Fruit fly (Drosophila melanogaster): ENCODE measurements around the gene CG33203.

Gene CG33203

dm6 chr3R:28848693-28849470, 38.6 kb downstream of the CG33203 start:
- no peak for TF ChIP-seq CG13204 (GFP tag; optimal IDR thresholded peaks at IDR 0.05)
- no peak for TF ChIP-seq CG32121 (GFP tag; IDR thresholded peaks at IDR 0.05)
- no peak for TF ChIP-seq rn (GFP tag; IDR thresholded peaks at IDR 0.05)
- TF ChIP-seq CG4496 (GFP tag; IDR thresholded peaks at IDR 0.05) = no peak
- TF ChIP-seq Pif1A (GFP tag; optimal IDR thresholded peaks at IDR 0.05) = no peak
- TF ChIP-seq fd96Ca (GFP tag; IDR thresholded peaks at IDR 0.05) = no peak
- TF ChIP-seq CG14655 (GFP tag; optimal IDR thresholded peaks at IDR 0.05) = no peak
- no peak for TF ChIP-seq CG10348 (GFP tag; IDR thresholded peaks at IDR 0.05)
- no peak for TF ChIP-seq CG12605 (GFP tag; IDR thresholded peaks at IDR 0.05)

dm6 chr3R:28847547-28848316, 39.8 kb downstream of the CG33203 start:
- TF ChIP-seq D1 (tag; optimal IDR thresholded peaks at IDR 0.05) (peak; percentile 14), CG15710 (tag; optimal IDR thresholded peaks at IDR 0.05) (peak; percentile 66), rn (GFP tag; IDR thresholded peaks at IDR 0.05) (no peak), Ets98B (GFP tag; IDR thresholded peaks at IDR 0.05) (no peak), CG12605 (GFP tag; IDR thresholded peaks at IDR 0.05) (no peak), CG17806 (tag; optimal IDR thresholded peaks at IDR 0.05) (peak; percentile 53), CG13204 (GFP tag; optimal IDR thresholded peaks at IDR 0.05) (no peak), CG14655 (GFP tag; optimal IDR thresholded peaks at IDR 0.05) (peak; percentile 53), Pif1A (GFP tag; optimal IDR thresholded peaks at IDR 0.05) (peak; percentile 18), fd96Ca (GFP tag; IDR thresholded peaks at IDR 0.05) (no peak), gl (tag; optimal IDR thresholded peaks at IDR 0.05) (no peak), CG8159 (tag; optimal IDR thresholded peaks at IDR 0.05) (peak; percentile 80), CG34367 (tag; optimal IDR thresholded peaks at IDR 0.05) (peak; percentile 27), CG9948 (tag; optimal IDR thresholded peaks at IDR 0.05) (peak; percentile 49), Snoo (tag; optimal IDR thresholded peaks at IDR 0.05) (peak; percentile 41), CG4496 (GFP tag; IDR thresholded peaks at IDR 0.05) (no peak), CG10348 (GFP tag; IDR thresholded peaks at IDR 0.05) (no peak), CG8301 (tag; optimal IDR thresholded peaks at IDR 0.05) (peak; percentile 11), CG32121 (GFP tag; IDR thresholded peaks at IDR 0.05) (no peak), Pif1B (GFP tag; optimal IDR thresholded peaks at IDR 0.05) (peak; percentile 14), EcR (GFP tag; optimal IDR thresholded peaks at IDR 0.05) (peak; percentile 88)

dm6 chr3R:28846877-28847529, 40.5 kb downstream of the CG33203 start:
- TF ChIP-seq CG8301 (tag; optimal IDR thresholded peaks at IDR 0.05) (peak; percentile 73), Pif1A (GFP tag; optimal IDR thresholded peaks at IDR 0.05) (peak; percentile 65), EcR (GFP tag; optimal IDR thresholded peaks at IDR 0.05) (peak; percentile 64), CG15710 (tag; optimal IDR thresholded peaks at IDR 0.05) (peak; percentile 76), CG8159 (tag; optimal IDR thresholded peaks at IDR 0.05) (peak; percentile 85), rn (GFP tag; IDR thresholded peaks at IDR 0.05) (peak; percentile 29; the same call in 1 of the 2 replicates), fd96Ca (GFP tag; IDR thresholded peaks at IDR 0.05) (peak; percentile 78), D1 (tag; optimal IDR thresholded peaks at IDR 0.05) (peak; percentile 15), CG32121 (GFP tag; IDR thresholded peaks at IDR 0.05) (no peak; the same call in 1 of the 2 replicates), CG4496 (GFP tag; IDR thresholded peaks at IDR 0.05) (peak; percentile 77; the same call in 2 of the 3 replicates), Ets98B (GFP tag; IDR thresholded peaks at IDR 0.05) (peak; percentile 38; the same call in 1 of the 2 replicates), Pif1B (GFP tag; optimal IDR thresholded peaks at IDR 0.05) (peak; percentile 74), CG10348 (GFP tag; IDR thresholded peaks at IDR 0.05) (peak; percentile 41; the same call in 1 of the 2 replicates), CG13204 (GFP tag; optimal IDR thresholded peaks at IDR 0.05) (peak; percentile 80), CG9948 (tag; optimal IDR thresholded peaks at IDR 0.05) (peak; percentile 68), CG12605 (GFP tag; IDR thresholded peaks at IDR 0.05) (peak; percentile 75), gl (tag; optimal IDR thresholded peaks at IDR 0.05) (peak; percentile 94), CG14655 (GFP tag; optimal IDR thresholded peaks at IDR 0.05) (peak; percentile 77), CG17806 (tag; optimal IDR thresholded peaks at IDR 0.05) (peak; percentile 77), CG34367 (tag; optimal IDR thresholded peaks at IDR 0.05) (peak; percentile 73), Snoo (tag; optimal IDR thresholded peaks at IDR 0.05) (peak; percentile 21)

- no peak for TF ChIP-seq Pif1B (GFP tag; optimal IDR thresholded peaks at IDR 0.05)
- TF ChIP-seq gl (tag; optimal IDR thresholded peaks at IDR 0.05) = no peak
- TF ChIP-seq CG8301 (tag; optimal IDR thresholded peaks at IDR 0.05) = no peak
- TF ChIP-seq CG4496 (GFP tag; IDR thresholded peaks at IDR 0.05) = no peak
- TF ChIP-seq rn (GFP tag; IDR thresholded peaks at IDR 0.05) = no peak
- TF ChIP-seq CG14655 (GFP tag; optimal IDR thresholded peaks at IDR 0.05) = no peak
- no peak for TF ChIP-seq D1 (tag; optimal IDR thresholded peaks at IDR 0.05)
- no peak for TF ChIP-seq CG9948 (tag; optimal IDR thresholded peaks at IDR 0.05)
- no peak for TF ChIP-seq CG34367 (tag; optimal IDR thresholded peaks at IDR 0.05)
- TF ChIP-seq CG12605 (GFP tag; IDR thresholded peaks at IDR 0.05) = no peak
Observed at dm6 chr3R:28845981-28846380, 41.5 kb downstream of the CG33203 start.

- no peak for TF ChIP-seq CG8301 (tag; optimal IDR thresholded peaks at IDR 0.05)
- TF ChIP-seq Ets98B (GFP tag; IDR thresholded peaks at IDR 0.05) = no peak
- TF ChIP-seq CG32121 (GFP tag; IDR thresholded peaks at IDR 0.05) = peak; percentile 50
- no peak for TF ChIP-seq CG8159 (tag; optimal IDR thresholded peaks at IDR 0.05)
- peak; percentile 65 for TF ChIP-seq EcR (GFP tag; optimal IDR thresholded peaks at IDR 0.05)
- no peak for TF ChIP-seq CG10348 (GFP tag; IDR thresholded peaks at IDR 0.05)
- peak; percentile 52 for TF ChIP-seq CG13204 (GFP tag; optimal IDR thresholded peaks at IDR 0.05)
- TF ChIP-seq CG34367 (tag; optimal IDR thresholded peaks at IDR 0.05) = no peak
Observed at dm6 chr3R:28845377-28845876, 42.1 kb downstream of the CG33203 start.

Data from whole organism, pupa.